Fruit fly (Drosophila melanogaster) whole organism, embryonic: ENCODE data around the gene Cp36.

Experiments
- ATbp ChIP-seq: fragments of 200-800 bp; sonication (Bioruptor generic); optimal IDR thresholded peaks from 2 replicates; lab custom pipeline; 2017; ENCODE audit warnings: missing biosample characterization, mild to moderate bottlenecking, missing genetic modification characterization, missing genetic modification reagents
- Ada2b ChIP-seq: fragments of 200-800 bp; sonication (Bioruptor generic); IDR thresholded peaks from 2 replicates; pipeline ENCODE4 v1.3.6; 2022; ENCODE audit warnings: missing biosample characterization, missing genetic modification characterization
- Antp ChIP-seq: fragments of 200-800 bp; sonication (Bioruptor generic); optimal IDR thresholded peaks from 3 replicates; lab custom pipeline; 2016; ENCODE audit warnings: missing biosample characterization, missing genetic modification characterization
- CG1024 ChIP-seq: fragments of 200-800 bp; sonication (Bioruptor generic); IDR thresholded peaks from 2 replicates; pipeline ENCODE4 v1.3.6; 2022; ENCODE audit warnings: missing biosample characterization, missing genetic modification characterization
- CG10274 ChIP-seq: fragments of 200-800 bp; sonication (Bioruptor generic); optimal IDR thresholded peaks from 3 replicates; lab custom pipeline; 2017; ENCODE audit warnings: missing biosample characterization, mild to moderate bottlenecking, missing genetic modification characterization
- CG10565 ChIP-seq: fragments of 200-800 bp; sonication (Bioruptor generic); optimal IDR thresholded peaks from 3 replicates; lab custom pipeline; 2016; ENCODE audit warnings: missing biosample characterization, mild to moderate bottlenecking, missing genetic modification characterization
- CG10654 ChIP-seq: fragments of 200-800 bp; sonication (Bioruptor generic); optimal IDR thresholded peaks from 2 replicates; lab custom pipeline; 2016; ENCODE audit warnings: missing biosample characterization, missing genetic modification characterization
- CG11398 ChIP-seq: fragments of 200-800 bp; sonication (Bioruptor generic); optimal IDR thresholded peaks from 2 replicates; lab custom pipeline; 2016; ENCODE audit warnings: missing biosample characterization, missing genetic modification characterization
- CG11723 ChIP-seq: fragments of 200-800 bp; sonication (Bioruptor generic); optimal IDR thresholded peaks from 2 replicates; lab custom pipeline; 2017; ENCODE audit warnings: missing biosample characterization, mild to moderate bottlenecking, missing genetic modification characterization
- CG12219 ChIP-seq: fragments of 200-800 bp; sonication (Bioruptor generic); optimal IDR thresholded peaks from 3 replicates; lab custom pipeline; 2018; ENCODE audit warnings: missing biosample characterization, mild to moderate bottlenecking, missing genetic modification characterization
- CG12236 ChIP-seq: fragments of 200-800 bp; sonication (Bioruptor generic); optimal IDR thresholded peaks from 2 replicates; lab custom pipeline; 2016; ENCODE audit warnings: missing biosample characterization, missing genetic modification characterization
- CG13123 ChIP-seq: fragments of 200-800 bp; sonication (Bioruptor generic); optimal IDR thresholded peaks from 2 replicates; lab custom pipeline; 2016; ENCODE audit warnings: missing biosample characterization, missing genetic modification characterization
- CG17359 ChIP-seq: fragments of 200-800 bp; sonication (Bioruptor generic); optimal IDR thresholded peaks from 3 replicates; lab custom pipeline; 2018; ENCODE audit warnings: missing biosample characterization, mild to moderate bottlenecking, missing genetic modification characterization, moderate library complexity
- CG17568 ChIP-seq: fragments of 200-800 bp; sonication (Bioruptor generic); optimal IDR thresholded peaks from 2 replicates; lab custom pipeline; 2018; ENCODE audit warnings: missing biosample characterization, mild to moderate bottlenecking, missing genetic modification characterization, moderate library complexity
- CG17612 ChIP-seq: fragments of 200-800 bp; sonication (Bioruptor generic); IDR thresholded peaks from 2 replicates; pipeline ENCODE4 v1.3.6; 2022; ENCODE audit warnings: missing biosample characterization, missing genetic modification characterization
- CG18011 ChIP-seq: fragments of 200-800 bp; sonication (Bioruptor generic); optimal IDR thresholded peaks from 2 replicates; lab custom pipeline; 2017; ENCODE audit warnings: missing biosample characterization, missing genetic modification characterization, mild to moderate bottlenecking, moderate library complexity, missing genotype
- CG31365 ChIP-seq: fragments of 200-800 bp; sonication (Bioruptor generic); optimal IDR thresholded peaks from 2 replicates; lab custom pipeline; 2018; ENCODE audit warnings: missing biosample characterization, mild to moderate bottlenecking, missing genetic modification characterization
- CG4854 ChIP-seq: fragments of 200-800 bp; sonication (Bioruptor generic); optimal IDR thresholded peaks from 2 replicates; lab custom pipeline; 2016; ENCODE audit warnings: missing biosample characterization, missing genetic modification characterization, inconsistent platforms
- CG5245 ChIP-seq: fragments of 200-800 bp; sonication (Bioruptor generic); optimal IDR thresholded peaks from 3 replicates; lab custom pipeline; 2016; ENCODE audit warnings: missing biosample characterization, missing genetic modification characterization
- CG8388 ChIP-seq: fragments of 200-800 bp; sonication (Bioruptor generic); optimal IDR thresholded peaks from 2 replicates; lab custom pipeline; 2019; ENCODE audit warnings: missing biosample characterization, mild to moderate bottlenecking, missing genetic modification characterization, moderate library complexity
- Dref ChIP-seq: fragments of 200-800 bp; sonication (Bioruptor generic); IDR thresholded peaks from 2 replicates; pipeline ENCODE4 v1.3.6; 2022; ENCODE audit warnings: missing biosample characterization, missing genetic modification characterization
- ERR ChIP-seq: fragments of 200-800 bp; sonication (Bioruptor generic); optimal IDR thresholded peaks from 2 replicates; lab custom pipeline; 2016; ENCODE audit warnings: missing biosample characterization, missing genetic modification characterization
- HLH3B ChIP-seq: fragments of 200-800 bp; sonication (Bioruptor generic); IDR thresholded peaks from 2 replicates; pipeline ENCODE4 v1.3.6; 2022; ENCODE audit warnings: missing biosample characterization, missing genetic modification characterization
- HmgD ChIP-seq: fragments of 200-800 bp; sonication (Bioruptor generic); optimal IDR thresholded peaks from 3 replicates; lab custom pipeline; 2016; ENCODE audit warnings: missing biosample characterization, missing genetic modification characterization
- HmgZ ChIP-seq: fragments of 200-800 bp; sonication (Bioruptor generic); optimal IDR thresholded peaks from 2 replicates; lab custom pipeline; 2018; ENCODE audit warnings: missing biosample characterization, mild to moderate bottlenecking, missing genetic modification characterization
- MTF-1 ChIP-seq: fragments of 200-800 bp; sonication (Bioruptor generic); optimal IDR thresholded peaks from 2 replicates; lab custom pipeline; 2018; ENCODE audit warnings: missing biosample characterization, mild to moderate bottlenecking, missing genetic modification characterization, borderline replicate concordance
- Med ChIP-seq: fragments of 200-800 bp; sonication (Bioruptor generic); peaks from one replicate; lab custom pipeline; 2016; ENCODE audit warnings: missing biosample characterization, missing genetic modification characterization, mild to moderate bottlenecking, inconsistent platforms, moderate library complexity
- Mrtf ChIP-seq: fragments of 200-800 bp; sonication (Bioruptor generic); IDR thresholded peaks from 3 replicates; pipeline ENCODE4 v1.3.6; 2022; ENCODE audit warnings: missing biosample characterization, missing genetic modification characterization
- Nf-YB ChIP-seq: fragments of 200-800 bp; sonication (Bioruptor generic); optimal IDR thresholded peaks from 3 replicates; lab custom pipeline; 2019; ENCODE audit warnings: missing biosample characterization, mild to moderate bottlenecking, missing genetic modification characterization, moderate library complexity
- PHDP ChIP-seq: fragments of 200-800 bp; sonication (Bioruptor generic); optimal IDR thresholded peaks from 3 replicates; lab custom pipeline; 2018; ENCODE audit warnings: missing biosample characterization, mild to moderate bottlenecking, missing genetic modification characterization, moderate library complexity
- ash1 ChIP-seq: fragments of 200-800 bp; sonication (Bioruptor generic); optimal IDR thresholded peaks from 2 replicates; lab custom pipeline; 2018; ENCODE audit warnings: missing biosample characterization, mild to moderate bottlenecking, missing genetic modification characterization
- bab2 ChIP-seq: fragments of 200-800 bp; sonication (Bioruptor generic); optimal IDR thresholded peaks from 2 replicates; lab custom pipeline; 2016; ENCODE audit warnings: missing biosample characterization, missing genetic modification characterization
- bcd ChIP-seq: fragments of 200-800 bp; sonication (Bioruptor generic); optimal IDR thresholded peaks from 2 replicates; lab custom pipeline; 2017; ENCODE audit warnings: missing biosample characterization, mild to moderate bottlenecking, missing genetic modification characterization
- cas ChIP-seq: fragments of 200-800 bp; sonication (Bioruptor generic); IDR thresholded peaks from 2 replicates; pipeline ENCODE4 v1.3.6; 2022; ENCODE audit warnings: missing biosample characterization, missing genetic modification characterization
- danr ChIP-seq: fragments of 200-800 bp; sonication (Bioruptor generic); IDR thresholded peaks from 2 replicates; pipeline ENCODE4 v1.3.6; 2022; ENCODE audit warnings: missing biosample characterization, missing genetic modification characterization
- ewg ChIP-seq: fragments of 200-800 bp; sonication (Bioruptor generic); optimal IDR thresholded peaks from 3 replicates; lab custom pipeline; 2017; ENCODE audit warnings: mild to moderate bottlenecking, missing biosample characterization, missing genetic modification reagents, missing genetic modification characterization
- fd3F ChIP-seq: fragments of 200-800 bp; sonication (Bioruptor generic); optimal IDR thresholded peaks from 2 replicates; lab custom pipeline; 2018; ENCODE audit warnings: missing biosample characterization, mild to moderate bottlenecking, missing genetic modification characterization, moderate library complexity
- gcm ChIP-seq: fragments of 200-800 bp; sonication (Bioruptor generic); optimal IDR thresholded peaks from 2 replicates; lab custom pipeline; 2019; ENCODE audit warnings: missing biosample characterization, mild to moderate bottlenecking, missing genetic modification characterization, moderate library complexity
- gsb-n ChIP-seq: fragments of 200-800 bp; sonication (Bioruptor generic); optimal IDR thresholded peaks from 3 replicates; lab custom pipeline; 2018; ENCODE audit warnings: missing biosample characterization, mild to moderate bottlenecking, missing genetic modification characterization
- maf-S ChIP-seq: fragments of 200-800 bp; sonication (Bioruptor generic); optimal IDR thresholded peaks from 2 replicates; lab custom pipeline; 2016; ENCODE audit warnings: missing biosample characterization, missing genetic modification characterization
- phol ChIP-seq: fragments of 200-800 bp; sonication (Bioruptor generic); optimal IDR thresholded peaks from 3 replicates; lab custom pipeline; 2018; ENCODE audit warnings: missing biosample characterization, mild to moderate bottlenecking, missing genetic modification characterization, moderate library complexity
- sc ChIP-seq, 3 experiments: fragments of >200 bp in 2 of 3; fragments of 200-800 bp in 1 of 3; sonication (Bioruptor generic) in 1 of 3; optimal IDR thresholded peaks; 2 replicates in 2 of 3; 3 replicates in 1 of 3; lab custom pipeline; 2017; ENCODE audit warnings: mild to moderate bottlenecking in 1 of 3, missing biosample characterization in 1 of 3, missing genetic modification characterization in 1 of 3, missing genetic modification reagents in 1 of 3
- slou ChIP-seq: fragments of 200-800 bp; sonication (Bioruptor generic); optimal IDR thresholded peaks from 3 replicates; lab custom pipeline; 2016; ENCODE audit warnings: missing biosample characterization, missing genetic modification characterization
- sqz ChIP-seq: fragments of 200-800 bp; sonication (Bioruptor generic); optimal IDR thresholded peaks from 3 replicates; lab custom pipeline; 2018; ENCODE audit warnings: missing biosample characterization, mild to moderate bottlenecking, missing genetic modification characterization
- sr ChIP-seq: fragments of 200-800 bp; sonication (Bioruptor generic); IDR thresholded peaks from 3 replicates; pipeline ENCODE4 v1.3.6; 2022; ENCODE audit warnings: missing biosample characterization, missing genetic modification characterization
- ssp ChIP-seq: fragments of 200-800 bp; sonication (Bioruptor generic); IDR thresholded peaks from 2 replicates; pipeline ENCODE4 v1.3.6; 2022; ENCODE audit warnings: missing biosample characterization, missing genetic modification characterization
- twi ChIP-seq: fragments of 200-800 bp; optimal IDR thresholded peaks from 2 replicates; lab custom pipeline; 2019; ENCODE audit warnings: missing biosample characterization, mild to moderate bottlenecking, missing genetic modification characterization, moderate library complexity
- wdn ChIP-seq: fragments of 200-800 bp; sonication (Bioruptor generic); IDR thresholded peaks from 2 replicates; pipeline ENCODE4 v1.3.6; 2022; ENCODE audit warnings: missing biosample characterization, missing genetic modification characterization
- wor ChIP-seq: fragments of 200-800 bp; sonication (Bioruptor generic); IDR thresholded peaks from 2 replicates; pipeline ENCODE4 v1.3.6; 2022; ENCODE audit warnings: missing biosample characterization, missing genetic modification characterization
- zen ChIP-seq: fragments of 200-800 bp; sonication (Bioruptor generic); optimal IDR thresholded peaks from 3 replicates; lab custom pipeline; 2018; ENCODE audit warnings: missing biosample characterization, mild to moderate bottlenecking, missing genetic modification characterization, moderate library complexity
- zf30C ChIP-seq: fragments of 200-800 bp; sonication (Bioruptor generic); optimal IDR thresholded peaks from 3 replicates; lab custom pipeline; 2018; ENCODE audit warnings: missing biosample characterization, mild to moderate bottlenecking, missing genetic modification characterization

The Cp36 gene

DNA sequence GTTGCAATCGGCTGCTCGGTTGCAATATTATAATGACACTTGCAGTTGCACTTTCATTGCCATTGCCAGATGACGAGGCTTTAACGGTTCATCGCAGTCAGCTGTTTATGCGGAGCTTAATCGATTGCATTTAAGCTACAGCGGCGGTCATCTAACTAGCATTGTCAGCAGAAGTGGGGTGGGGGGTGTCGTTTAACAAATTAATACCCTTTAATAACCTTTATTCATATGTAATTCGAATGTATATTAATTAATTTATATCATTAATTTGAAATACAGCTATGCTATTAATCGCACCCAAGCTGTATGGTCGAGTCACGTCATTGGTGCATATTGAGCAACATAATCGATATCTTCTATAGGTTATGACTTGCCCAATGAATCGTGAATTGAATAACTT lies 13.7 kb downstream of the Cp36 start (continued):
- TF ChIP-seq CG8388 (GFP tag; lab: Kevin White, UChicago): peak; percentile 80
- TF ChIP-seq fd3F (GFP tag; lab: Kevin White, UChicago): peak; percentile 47
- peak; percentile 92 for TF ChIP-seq HLH3B (GFP tag; lab: Robert Waterston, UW)
- peak; percentile 66 for TF ChIP-seq ssp (GFP tag; lab: Robert Waterston, UW)
- TF ChIP-seq CG5245 (GFP tag; lab: Kevin White, UChicago): peak; percentile 64
- peak; percentile 74 for TF ChIP-seq CG12219 (GFP tag; lab: Kevin White, UChicago)
- peak; percentile 25 for TF ChIP-seq CG4854 (GFP tag; lab: Kevin White, UChicago)
- no peak for TF ChIP-seq bab2 (GFP tag; lab: Kevin White, UChicago)
- TF ChIP-seq Nf-YB: peak; percentile 45
- no peak for TF ChIP-seq ash1 (GFP tag; lab: Kevin White, UChicago)
- peak; percentile 62 for TF ChIP-seq gcm (GFP tag; lab: Kevin White, UChicago)
- TF ChIP-seq Med: peak; percentile 78
- TF ChIP-seq CG10565 (GFP tag; lab: Kevin White, UChicago): no peak
- peak; percentile 72 for TF ChIP-seq CG1024 (GFP tag; lab: Robert Waterston, UW)
- TF ChIP-seq Antp: no peak
- TF ChIP-seq Dref: no peak
- peak; percentile 76 for TF ChIP-seq wor (GFP tag; lab: Robert Waterston, UW)
- peak; percentile 45 for TF ChIP-seq zen (tag; lab: Kevin White, UChicago)
- TF ChIP-seq danr: peak; percentile 44; the same call in 1 of the 2 replicates
- no peak for TF ChIP-seq ERR (GFP tag; lab: Kevin White, UChicago)
- TF ChIP-seq twi: peak; percentile 40
- peak; percentile 72 for TF ChIP-seq MTF-1 (GFP tag; lab: Kevin White, UChicago)
- TF ChIP-seq gsb-n: peak; percentile 58
- peak; percentile 79 for TF ChIP-seq Mrtf (GFP tag; lab: Robert Waterston, UW)
- TF ChIP-seq CG31365 (tag; lab: Kevin White, UChicago): no peak
- TF ChIP-seq phol (tag; lab: Kevin White, UChicago): peak; percentile 82
- TF ChIP-seq maf-S (GFP tag; lab: Kevin White, UChicago): no peak
- TF ChIP-seq CG11723: peak; percentile 61
- TF ChIP-seq CG17359 (tag; lab: Kevin White, UChicago): peak; percentile 90
- TF ChIP-seq Ada2b (GFP tag; lab: Robert Waterston, UW): peak; percentile 90
- peak; percentile 77; the same call in 2 of the 3 replicates for TF ChIP-seq sr (GFP tag; lab: Robert Waterston, UW)
- no peak for TF ChIP-seq cas (GFP tag; lab: Robert Waterston, UW)
- peak; percentile 13 for TF ChIP-seq CG18011 (GFP tag; lab: Kevin White, UChicago)
- peak; percentile 47; the same call in 1 of the 2 replicates for TF ChIP-seq wdn (GFP tag; lab: Robert Waterston, UW)
- peak; percentile 64 for TF ChIP-seq CG10654 (GFP tag; lab: Kevin White, UChicago)
- no peak for TF ChIP-seq CG17612 (GFP tag; lab: Robert Waterston, UW)
- no peak for TF ChIP-seq CG11398 (GFP tag; lab: Kevin White, UChicago)
- TF ChIP-seq CG17568 (GFP tag; lab: Kevin White, UChicago): peak; percentile 39
- peak; percentile 39 for TF ChIP-seq slou (GFP tag; lab: Kevin White, UChicago)
- TF ChIP-seq sc (optimal IDR thresholded peaks at IDR 0.05; lab: Kevin White, UChicago): no peak
- TF ChIP-seq sc (GFP tag; optimal IDR thresholded peaks at IDR 0.05; lab: Kevin White, UChicago): peak; percentile 59
- no peak for TF ChIP-seq CG12236 (GFP tag; lab: Kevin White, UChicago)
- peak; percentile 56 for TF ChIP-seq bcd (GFP tag; lab: Kevin White, UChicago)
- peak; percentile 29 for TF ChIP-seq HmgZ
- peak; percentile 72 for TF ChIP-seq ewg (GFP tag; lab: Kevin White, UChicago)
- peak; percentile 83 for TF ChIP-seq ATbp (GFP tag; lab: Kevin White, UChicago)
- peak; percentile 74 for TF ChIP-seq PHDP
- TF ChIP-seq zf30C (GFP tag; lab: Kevin White, UChicago): no peak
- TF ChIP-seq HmgD (GFP tag; lab: Kevin White, UChicago): no peak
- TF ChIP-seq CG10274: peak; percentile 3
- peak; percentile 41 for TF ChIP-seq CG13123 (GFP tag; lab: Kevin White, UChicago)
- peak; percentile 42 for TF ChIP-seq sqz (GFP tag; lab: Kevin White, UChicago)
